Fruit fly (Drosophila melanogaster) whole organism, embryonic: Measurements from ENCODE around the gene alphaSnap.
A peak's percentile ranks its signal among the peaks of the same experiment; 100 is the strongest.

Experiments used
- ATbp ChIP-seq: fragments of 200-800 bp; sonication (Bioruptor generic); optimal IDR thresholded peaks from 2 replicates; lab custom pipeline; 2017; ENCODE audit warnings: missing biosample characterization, mild to moderate bottlenecking, missing genetic modification characterization, missing genetic modification reagents
- Abd-B ChIP-seq: fragments of 200-800 bp; sonication (Bioruptor generic); optimal IDR thresholded peaks from 2 replicates; lab custom pipeline; 2018; ENCODE audit warnings: missing biosample characterization, mild to moderate bottlenecking, missing genetic modification characterization, moderate library complexity
- CG11695 ChIP-seq: fragments of 200-800 bp; sonication (Bioruptor generic); IDR thresholded peaks from 3 replicates; pipeline ENCODE4 v1.3.6; 2022; ENCODE audit warnings: missing biosample characterization, missing genetic modification characterization
- CG12071 ChIP-seq: fragments of 200-800 bp; sonication (Bioruptor generic); optimal IDR thresholded peaks from 3 replicates; lab custom pipeline; 2018; ENCODE audit warnings: missing biosample characterization, mild to moderate bottlenecking, missing genetic modification characterization
- CG12299 ChIP-seq: fragments of 200-800 bp; sonication (Bioruptor generic); optimal IDR thresholded peaks from 2 replicates; lab custom pipeline; 2018; ENCODE audit warnings: missing biosample characterization, mild to moderate bottlenecking, missing genetic modification characterization
- CG13296 ChIP-seq: fragments of 200-800 bp; sonication (Bioruptor generic); optimal IDR thresholded peaks from 3 replicates; lab custom pipeline; 2018; ENCODE audit warnings: missing biosample characterization, mild to moderate bottlenecking, missing genetic modification characterization
- CG13775 ChIP-seq: fragments of 200-800 bp; sonication (Bioruptor generic); optimal IDR thresholded peaks from 3 replicates; lab custom pipeline; 2017; ENCODE audit warnings: missing biosample characterization, mild to moderate bottlenecking, missing genetic modification characterization
- CG14014 ChIP-seq: fragments of 200-800 bp; sonication (Bioruptor generic); IDR thresholded peaks from 2 replicates; pipeline ENCODE4 v1.3.6; 2022; ENCODE audit warnings: missing biosample characterization, missing genetic modification characterization
- CG15601 ChIP-seq: fragments of 200-800 bp; sonication (Bioruptor generic); optimal IDR thresholded peaks from 3 replicates; lab custom pipeline; 2019; ENCODE audit warnings: missing biosample characterization, mild to moderate bottlenecking, missing genetic modification characterization, moderate library complexity
- CG18599 ChIP-seq: fragments of 200-800 bp; sonication (Bioruptor generic); optimal IDR thresholded peaks from 3 replicates; lab custom pipeline; 2017; ENCODE audit warnings: missing biosample characterization, missing genetic modification characterization, mild to moderate bottlenecking, moderate library complexity, missing genetic modification reagents
- CG30403 ChIP-seq: fragments of 200-800 bp; sonication (Bioruptor generic); optimal IDR thresholded peaks from 3 replicates; lab custom pipeline; 2016; ENCODE audit warnings: missing biosample characterization, missing genetic modification characterization
- CG31441 ChIP-seq: fragments of 200-800 bp; sonication (Bioruptor generic); IDR thresholded peaks from 2 replicates; pipeline ENCODE4 v1.3.6; 2022; ENCODE audit warnings: missing biosample characterization, missing genetic modification characterization
- CG4282 ChIP-seq: fragments of 200-800 bp; sonication (Bioruptor generic); optimal IDR thresholded peaks from 2 replicates; lab custom pipeline; 2016; ENCODE audit warnings: missing biosample characterization, missing genetic modification characterization
- CG4707 ChIP-seq: fragments of 200-800 bp; sonication (Bioruptor generic); optimal IDR thresholded peaks from 2 replicates; lab custom pipeline; 2018; ENCODE audit warnings: missing biosample characterization, mild to moderate bottlenecking, missing genetic modification characterization, moderate library complexity
- CG4820 ChIP-seq: fragments of 200-800 bp; sonication (Bioruptor generic); optimal IDR thresholded peaks from 3 replicates; lab custom pipeline; 2016; ENCODE audit warnings: missing biosample characterization, missing genetic modification characterization
- CG6272 ChIP-seq: fragments of 200-800 bp; sonication (Bioruptor generic); IDR thresholded peaks from 2 replicates; pipeline ENCODE4 v1.3.6; 2022; ENCODE audit warnings: missing biosample characterization, missing genetic modification characterization
- CG8359 ChIP-seq: fragments of 200-800 bp; sonication (Bioruptor generic); optimal IDR thresholded peaks from 2 replicates; lab custom pipeline; 2017; ENCODE audit warnings: missing biosample characterization, mild to moderate bottlenecking, missing genetic modification characterization, borderline replicate concordance
- Camta ChIP-seq: fragments of 200-800 bp; sonication (Bioruptor generic); optimal IDR thresholded peaks from 2 replicates; lab custom pipeline; 2016; ENCODE audit warnings: missing biosample characterization, missing genetic modification characterization
- Gsc ChIP-seq: fragments of 200-800 bp; sonication (Bioruptor generic); IDR thresholded peaks from 2 replicates; pipeline ENCODE4 v1.3.6; 2022; ENCODE audit warnings: missing biosample characterization, missing genetic modification characterization
- Gug ChIP-seq: fragments of 200-800 bp; sonication (Bioruptor generic); IDR thresholded peaks from 4 replicates; pipeline ENCODE4 v1.3.6; 2022; ENCODE audit warnings: missing biosample characterization, missing genetic modification characterization
- H15 ChIP-seq: fragments of 200-800 bp; sonication (Bioruptor generic); IDR thresholded peaks from 3 replicates; pipeline ENCODE4 v1.3.6; 2022; ENCODE audit warnings: missing biosample characterization, missing genetic modification characterization
- Hr39 ChIP-seq: fragments of >200 bp; optimal IDR thresholded peaks from 2 replicates; lab custom pipeline; 2017
- Med ChIP-seq: fragments of 200-800 bp; sonication (Bioruptor generic); peaks from one replicate; lab custom pipeline; 2016; ENCODE audit warnings: missing biosample characterization, missing genetic modification characterization, mild to moderate bottlenecking, inconsistent platforms, moderate library complexity
- Mrtf ChIP-seq: fragments of 200-800 bp; sonication (Bioruptor generic); IDR thresholded peaks from 3 replicates; pipeline ENCODE4 v1.3.6; 2022; ENCODE audit warnings: missing biosample characterization, missing genetic modification characterization
- NFAT ChIP-seq: fragments of 200-800 bp; sonication (Bioruptor generic); IDR thresholded peaks from 2 replicates; pipeline ENCODE4 v1.3.6; 2022; ENCODE audit warnings: missing biosample characterization, missing genetic modification characterization
- Nf-YA ChIP-seq: fragments of 200-800 bp; sonication (Bioruptor generic); IDR thresholded peaks from 2 replicates; pipeline ENCODE4 v1.3.6; 2022; ENCODE audit warnings: missing biosample characterization, missing genetic modification characterization
- NfI ChIP-seq: fragments of 200-800 bp; sonication (Bioruptor generic); optimal IDR thresholded peaks from 3 replicates; lab custom pipeline; 2018; ENCODE audit warnings: missing biosample characterization, mild to moderate bottlenecking, missing genetic modification characterization, moderate library complexity
- TFAM ChIP-seq: fragments of 200-800 bp; sonication (Bioruptor generic); optimal IDR thresholded peaks from 2 replicates; lab custom pipeline; 2017; ENCODE audit warnings: missing biosample characterization, missing genetic modification characterization, inconsistent platforms
- aop ChIP-seq: fragments of 200-800 bp; sonication (Bioruptor generic); IDR thresholded peaks from 2 replicates; pipeline ENCODE4 v1.3.6; 2022; ENCODE audit warnings: missing biosample characterization, missing genetic modification characterization
- ase ChIP-seq: fragments of 200-800 bp; sonication (Bioruptor generic); IDR thresholded peaks from 3 replicates; pipeline ENCODE4 v1.3.6; 2022; ENCODE audit warnings: missing biosample characterization, missing genetic modification characterization
- cg ChIP-seq: fragments of 200-800 bp; sonication (Bioruptor generic); optimal IDR thresholded peaks from 3 replicates; lab custom pipeline; 2019; ENCODE audit warnings: missing biosample characterization, mild to moderate bottlenecking, missing genetic modification characterization, moderate library complexity
- corto ChIP-seq: fragments of 200-800 bp; sonication (Bioruptor generic); optimal IDR thresholded peaks from 2 replicates; lab custom pipeline; 2016; ENCODE audit warnings: missing biosample characterization, mild to moderate bottlenecking, missing genetic modification characterization, moderate library complexity
- dysf ChIP-seq: fragments of 200-800 bp; sonication (Bioruptor generic); IDR thresholded peaks from 3 replicates; pipeline ENCODE4 v1.3.6; 2022; ENCODE audit warnings: missing biosample characterization, missing genetic modification characterization
- fd102C ChIP-seq: fragments of 200-800 bp; sonication (Bioruptor generic); optimal IDR thresholded peaks from 2 replicates; lab custom pipeline; 2018; ENCODE audit warnings: missing biosample characterization, mild to moderate bottlenecking, missing genetic modification characterization, moderate library complexity
- gcm2 ChIP-seq: fragments of 200-800 bp; sonication (Bioruptor generic); optimal IDR thresholded peaks from 2 replicates; lab custom pipeline; 2016; ENCODE audit warnings: missing biosample characterization, missing genetic modification characterization
- gfzf ChIP-seq: fragments of 200-800 bp; sonication (Bioruptor generic); optimal IDR thresholded peaks from 2 replicates; lab custom pipeline; 2016; ENCODE audit warnings: missing biosample characterization, mild to moderate bottlenecking, missing genetic modification characterization, moderate library complexity
- grau ChIP-seq: fragments of 200-800 bp; optimal IDR thresholded peaks from 3 replicates; lab custom pipeline; 2019; ENCODE audit warnings: missing biosample characterization, mild to moderate bottlenecking, missing genetic modification characterization, moderate library complexity
- grn ChIP-seq: fragments of 200-800 bp; sonication (Bioruptor generic); optimal IDR thresholded peaks from 3 replicates; lab custom pipeline; 2017; ENCODE audit warnings: missing biosample characterization, missing genetic modification characterization
- hbn ChIP-seq: fragments of 200-800 bp; sonication (Bioruptor generic); IDR thresholded peaks from 2 replicates; pipeline ENCODE4 v1.3.6; 2022; ENCODE audit warnings: missing biosample characterization, missing genetic modification characterization; ENCODE audit not compliant: partially characterized antibody
- jumu ChIP-seq: fragments of 200-800 bp; sonication (Bioruptor generic); optimal IDR thresholded peaks from 3 replicates; lab custom pipeline; 2016; ENCODE audit warnings: missing biosample characterization, missing genetic modification characterization
- kni ChIP-seq: fragments of 200-800 bp; sonication (Bioruptor generic); optimal IDR thresholded peaks from 3 replicates; lab custom pipeline; 2017; ENCODE audit warnings: mild to moderate bottlenecking, missing biosample characterization, missing genetic modification reagents, missing genetic modification characterization
- lbe ChIP-seq: fragments of 200-800 bp; sonication (Bioruptor generic); optimal IDR thresholded peaks from 2 replicates; lab custom pipeline; 2016; ENCODE audit warnings: missing biosample characterization, mild to moderate bottlenecking, missing genetic modification characterization
- pfk ChIP-seq: fragments of 200-800 bp; sonication (Bioruptor generic); optimal IDR thresholded peaks from 2 replicates; lab custom pipeline; 2018; ENCODE audit warnings: missing biosample characterization, mild to moderate bottlenecking, missing genetic modification characterization, moderate library complexity
- pros ChIP-seq: fragments of 200-800 bp; sonication (Bioruptor generic); optimal IDR thresholded peaks from 3 replicates; lab custom pipeline; 2019; ENCODE audit warnings: missing biosample characterization, mild to moderate bottlenecking, missing genetic modification characterization, moderate library complexity
- ranshi ChIP-seq: fragments of 200-800 bp; sonication (Bioruptor generic); IDR thresholded peaks from 2 replicates; pipeline ENCODE4 v1.3.6; 2022; ENCODE audit warnings: missing biosample characterization, missing genetic modification characterization
- sqz ChIP-seq: fragments of 200-800 bp; sonication (Bioruptor generic); optimal IDR thresholded peaks from 3 replicates; lab custom pipeline; 2018; ENCODE audit warnings: missing biosample characterization, mild to moderate bottlenecking, missing genetic modification characterization
- tio ChIP-seq: fragments of 200-800 bp; sonication (Bioruptor generic); optimal IDR thresholded peaks from 2 replicates; lab custom pipeline; 2017; ENCODE audit warnings: missing biosample characterization, missing genetic modification characterization, inconsistent platforms
- twi ChIP-seq: fragments of 200-800 bp; optimal IDR thresholded peaks from 2 replicates; lab custom pipeline; 2019; ENCODE audit warnings: missing biosample characterization, mild to moderate bottlenecking, missing genetic modification characterization, moderate library complexity
- tx ChIP-seq: fragments of 200-800 bp; sonication (Bioruptor generic); optimal IDR thresholded peaks from 2 replicates; lab custom pipeline; 2016; ENCODE audit warnings: missing biosample characterization, missing genetic modification characterization
- unc-4 ChIP-seq: fragments of 200-800 bp; sonication (Bioruptor generic); IDR thresholded peaks from 2 replicates; pipeline ENCODE4 v1.3.6; 2022; ENCODE audit warnings: missing biosample characterization, missing genetic modification characterization; ENCODE audit not compliant: partially characterized antibody
- wdn ChIP-seq: fragments of 200-800 bp; sonication (Bioruptor generic); IDR thresholded peaks from 2 replicates; pipeline ENCODE4 v1.3.6; 2022; ENCODE audit warnings: missing biosample characterization, missing genetic modification characterization
- yki ChIP-seq: fragments of >200 bp; optimal IDR thresholded peaks from 3 replicates; lab custom pipeline; 2018
- zen ChIP-seq: fragments of 200-800 bp; sonication (Bioruptor generic); optimal IDR thresholded peaks from 3 replicates; lab custom pipeline; 2018; ENCODE audit warnings: missing biosample characterization, mild to moderate bottlenecking, missing genetic modification characterization, moderate library complexity

The alphaSnap gene

dm6 chr3L:20356613-20357012 is 43.2 kb downstream of the alphaSnap start, which contains the start of gene kin17 (continued):
- no peak for TF ChIP-seq Nf-YA
- TF ChIP-seq CG4707 = no peak
- TF ChIP-seq CG15601 = no peak
- no peak for TF ChIP-seq Gsc (GFP tag; lab: Robert Waterston, UW)
- TF ChIP-seq Med (GFP tag; lab: Kevin White, UChicago) = peak; percentile 56
- TF ChIP-seq H15 (GFP tag; lab: Robert Waterston, UW) = no peak
- TF ChIP-seq NFAT (GFP tag; lab: Robert Waterston, UW) = no peak
- TF ChIP-seq ranshi (GFP tag; lab: Robert Waterston, UW) = no peak
- TF ChIP-seq CG13775 (GFP tag; lab: Kevin White, UChicago) = no peak
- no peak for TF ChIP-seq CG8359 (GFP tag; lab: Kevin White, UChicago)
- TF ChIP-seq grn (GFP tag; lab: Kevin White, UChicago) = no peak
- no peak for TF ChIP-seq dysf (GFP tag; lab: Robert Waterston, UW)
- no peak for TF ChIP-seq aop (GFP tag; lab: Robert Waterston, UW)
- no peak for TF ChIP-seq CG14014
- no peak for TF ChIP-seq Camta
- TF ChIP-seq gcm2 (GFP tag; lab: Kevin White, UChicago) = no peak
- TF ChIP-seq CG12071 (GFP tag; lab: Kevin White, UChicago) = no peak
- TF ChIP-seq Mrtf = no peak
- no peak for TF ChIP-seq lbe (GFP tag; lab: Kevin White, UChicago)
- no peak for TF ChIP-seq CG11695
- no peak for TF ChIP-seq sqz (GFP tag; lab: Kevin White, UChicago)
- TF ChIP-seq CG12299 (tag; lab: Kevin White, UChicago) = no peak
- TF ChIP-seq grau = no peak
- TF ChIP-seq CG18599 (GFP tag; lab: Kevin White, UChicago) = no peak
- TF ChIP-seq fd102C (GFP tag; lab: Kevin White, UChicago) = no peak
- no peak for TF ChIP-seq Gug (GFP tag; lab: Robert Waterston, UW)
- TF ChIP-seq CG13296 (GFP tag; lab: Kevin White, UChicago) = no peak
- TF ChIP-seq twi (tag; lab: Kevin White, UChicago) = no peak
- no peak for TF ChIP-seq TFAM (GFP tag; lab: Kevin White, UChicago)
- no peak for TF ChIP-seq tx (GFP tag; lab: Kevin White, UChicago)
- TF ChIP-seq Hr39 = no peak
- no peak for TF ChIP-seq yki (lab: Kevin White, UChicago)
- TF ChIP-seq corto (GFP tag; lab: Kevin White, UChicago) = no peak
- no peak for TF ChIP-seq CG30403 (GFP tag; lab: Kevin White, UChicago)
- TF ChIP-seq hbn (GFP tag; lab: Robert Waterston, UW) = peak; percentile 65; the same call in 1 of the 2 replicates
- peak; percentile 74 for TF ChIP-seq unc-4 (GFP tag; lab: Robert Waterston, UW)
- TF ChIP-seq pfk (GFP tag; lab: Kevin White, UChicago) = no peak
- no peak for TF ChIP-seq pros (GFP tag; lab: Kevin White, UChicago)
- TF ChIP-seq zen = no peak
- no peak for TF ChIP-seq tio
- TF ChIP-seq CG6272 = no peak
- no peak for TF ChIP-seq wdn (GFP tag; lab: Robert Waterston, UW)
- TF ChIP-seq Abd-B (GFP tag; lab: Kevin White, UChicago) = no peak
- TF ChIP-seq NfI = no peak
- TF ChIP-seq CG4820 (GFP tag; lab: Kevin White, UChicago) = no peak
- TF ChIP-seq jumu (GFP tag; lab: Kevin White, UChicago) = no peak
- no peak for TF ChIP-seq cg (GFP tag; lab: Kevin White, UChicago)
- TF ChIP-seq kni (GFP tag; lab: Kevin White, UChicago) = no peak
- TF ChIP-seq ase (GFP tag; lab: Robert Waterston, UW) = no peak
- peak; percentile 85 for TF ChIP-seq gfzf (GFP tag; lab: Kevin White, UChicago)
- TF ChIP-seq CG4282 = no peak
- no peak for TF ChIP-seq CG31441
- no peak for TF ChIP-seq ATbp
